Fruit fly (Drosophila melanogaster): ENCODE data around the gene trh.

DNA sequence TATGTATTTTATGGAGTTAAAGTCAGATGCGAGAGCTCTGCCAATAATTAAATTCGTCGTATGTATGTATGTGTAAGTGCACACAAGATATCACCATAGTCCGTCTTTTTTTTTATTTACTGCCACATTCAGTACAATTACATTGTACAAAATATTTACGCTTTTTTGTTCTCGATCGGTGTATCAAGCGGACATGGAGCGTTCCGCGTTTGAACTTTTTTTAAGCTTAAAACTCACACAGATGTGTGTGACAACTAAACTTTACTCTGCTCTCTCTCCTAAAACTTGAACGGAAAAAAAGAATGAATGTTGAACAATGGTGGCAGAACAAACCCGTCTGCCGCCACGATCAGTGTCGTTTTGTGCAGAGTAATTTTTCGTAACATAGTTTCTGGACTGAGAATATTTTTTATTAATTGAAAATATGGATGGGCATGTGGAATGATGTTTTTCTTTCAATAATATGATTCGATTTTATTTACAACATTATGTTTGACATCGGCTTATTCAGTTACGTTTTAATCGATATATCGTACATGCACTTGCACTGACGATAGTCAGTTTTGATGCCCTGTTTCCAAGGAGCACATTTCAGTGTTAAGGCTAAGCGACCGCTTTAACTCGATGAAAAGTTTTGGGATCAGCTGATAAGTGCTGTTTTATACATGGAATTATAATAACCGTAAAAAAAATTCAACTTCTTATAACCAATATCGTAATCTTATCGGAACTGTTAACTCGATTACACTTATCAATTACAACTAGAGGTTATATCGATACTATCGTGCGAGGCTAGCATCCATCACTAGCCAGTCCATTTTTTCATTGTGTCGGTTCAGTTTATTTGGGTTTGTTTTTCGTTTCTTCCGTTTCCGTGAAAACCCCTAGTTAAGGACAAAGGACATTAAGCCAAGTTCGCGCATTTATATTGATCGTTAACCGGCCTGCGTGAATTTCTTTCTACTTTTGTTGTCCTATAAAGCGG lies 45.5 kb downstream of the trh start, which contains the start of gene mth:
- TF ChIP-seq CG32264 (GFP tag; optimal IDR thresholded peaks at IDR 0.05) (peak; percentile 22), h (GFP tag; optimal IDR thresholded peaks at IDR 0.05) (peak; percentile 37), CG9705 (GFP tag; optimal IDR thresholded peaks at IDR 0.05) (peak; percentile 47), sage (GFP tag; optimal IDR thresholded peaks at IDR 0.05) (no peak), tai (GFP tag; optimal IDR thresholded peaks at IDR 0.05) (no peak), Dfd (GFP tag; optimal IDR thresholded peaks at IDR 0.05) (no peak), rgr (GFP tag; optimal IDR thresholded peaks at IDR 0.05) (peak; percentile 44), jim (GFP tag; optimal IDR thresholded peaks at IDR 0.05) (no peak)

Data from whole organism, wandering third instar larva.